Fruit fly (Drosophila melanogaster) whole organism, embryonic: ENCODE results near the gene smash.

ENCODE experiments used
- Antp ChIP-seq: fragments of 200-800 bp; sonication (Bioruptor generic); optimal IDR thresholded peaks from 3 replicates; lab custom pipeline; 2016; ENCODE audit warnings: missing biosample characterization, missing genetic modification characterization
- BEAF-32 ChIP-seq: fragments of 200-800 bp; sonication (Bioruptor generic); optimal IDR thresholded peaks from 3 replicates; lab custom pipeline; 2017; ENCODE audit warnings: missing biosample characterization, missing genetic modification characterization, mild to moderate bottlenecking, moderate library complexity, missing genetic modification reagents
- CG10321 ChIP-seq: fragments of 200-800 bp; sonication (Bioruptor generic); IDR thresholded peaks from 2 replicates; pipeline ENCODE4 v1.3.6; 2022; ENCODE audit warnings: missing biosample characterization, missing genetic modification characterization
- CG10366 ChIP-seq: fragments of 200-800 bp; sonication (Bioruptor generic); IDR thresholded peaks from 2 replicates; pipeline ENCODE4 v1.3.6; 2022; ENCODE audit warnings: missing biosample characterization, missing genetic modification characterization
- CG12659 ChIP-seq: fragments of 200-800 bp; sonication (Bioruptor generic); optimal IDR thresholded peaks from 3 replicates; lab custom pipeline; 2017; ENCODE audit warnings: mild to moderate bottlenecking, missing biosample characterization, missing genetic modification reagents, missing genetic modification characterization
- CG13424 ChIP-seq: fragments of 200-800 bp; sonication (Bioruptor generic); optimal IDR thresholded peaks from 2 replicates; lab custom pipeline; 2019; ENCODE audit warnings: missing biosample characterization, mild to moderate bottlenecking, missing genetic modification characterization, moderate library complexity
- CG14441 ChIP-seq: fragments of 200-800 bp; sonication (Bioruptor generic); IDR thresholded peaks from 2 replicates; pipeline ENCODE4 v1.3.6; 2022; ENCODE audit warnings: missing biosample characterization, missing genetic modification characterization
- CG14710 ChIP-seq: fragments of 200-800 bp; sonication (Bioruptor generic); optimal IDR thresholded peaks from 3 replicates; lab custom pipeline; 2019; ENCODE audit warnings: missing biosample characterization, mild to moderate bottlenecking, missing genetic modification characterization, moderate library complexity
- CG15601 ChIP-seq: fragments of 200-800 bp; sonication (Bioruptor generic); optimal IDR thresholded peaks from 3 replicates; lab custom pipeline; 2019; ENCODE audit warnings: missing biosample characterization, mild to moderate bottlenecking, missing genetic modification characterization, moderate library complexity
- CG4854 ChIP-seq: fragments of 200-800 bp; sonication (Bioruptor generic); optimal IDR thresholded peaks from 2 replicates; lab custom pipeline; 2016; ENCODE audit warnings: missing biosample characterization, missing genetic modification characterization, inconsistent platforms
- CG6791 ChIP-seq: fragments of 200-800 bp; sonication (Bioruptor generic); IDR thresholded peaks from 3 replicates; pipeline ENCODE4 v1.3.6; 2022; ENCODE audit warnings: missing biosample characterization, missing genetic modification characterization; ENCODE audit not compliant: partially characterized antibody
- CG6813 ChIP-seq: fragments of 200-800 bp; sonication (Bioruptor generic); optimal IDR thresholded peaks from 2 replicates; lab custom pipeline; 2017; ENCODE audit warnings: missing biosample characterization, missing genetic modification characterization, mild to moderate bottlenecking, moderate library complexity, missing genetic modification reagents
- CG8765 ChIP-seq: fragments of 200-800 bp; sonication (Bioruptor generic); IDR thresholded peaks from 2 replicates; pipeline ENCODE4 v1.3.6; 2022; ENCODE audit warnings: missing biosample characterization, missing genetic modification characterization
- CHES-1-like ChIP-seq: fragments of 200-800 bp; sonication (Bioruptor generic); optimal IDR thresholded peaks from 2 replicates; lab custom pipeline; 2016; ENCODE audit warnings: missing biosample characterization, missing genetic modification characterization
- E2f1 ChIP-seq: fragments of 200-800 bp; sonication (Bioruptor generic); IDR thresholded peaks from 2 replicates; pipeline ENCODE4 v1.3.6; 2022; ENCODE audit warnings: missing biosample characterization, missing genetic modification characterization
- E2f2 ChIP-seq: fragments of 200-800 bp; sonication (Bioruptor generic); IDR thresholded peaks from 2 replicates; pipeline ENCODE4 v1.3.6; 2022; ENCODE audit warnings: missing biosample characterization, missing genetic modification characterization
- Hey ChIP-seq: fragments of 200-800 bp; sonication (Bioruptor generic); optimal IDR thresholded peaks from 3 replicates; lab custom pipeline; 2018; ENCODE audit warnings: missing biosample characterization, mild to moderate bottlenecking, missing genetic modification characterization
- MESR4 ChIP-seq: fragments of 200-800 bp; sonication (Bioruptor generic); optimal IDR thresholded peaks from 2 replicates; lab custom pipeline; 2018; ENCODE audit warnings: missing biosample characterization, mild to moderate bottlenecking, missing genetic modification characterization, moderate library complexity
- NC2α ChIP-seq: fragments of 200-800 bp; sonication (Bioruptor generic); optimal IDR thresholded peaks from 2 replicates; lab custom pipeline; 2016; ENCODE audit warnings: missing biosample characterization, missing genetic modification characterization
- Oaz ChIP-seq: fragments of 200-800 bp; sonication (Bioruptor generic); IDR thresholded peaks from 2 replicates; pipeline ENCODE4 v1.3.6; 2022; ENCODE audit warnings: missing biosample characterization, missing genetic modification characterization
- PHDP ChIP-seq: fragments of 200-800 bp; sonication (Bioruptor generic); optimal IDR thresholded peaks from 3 replicates; lab custom pipeline; 2018; ENCODE audit warnings: missing biosample characterization, mild to moderate bottlenecking, missing genetic modification characterization, moderate library complexity
- Pdp1 ChIP-seq, 2 experiments: fragments of 200-800 bp; sonication (Bioruptor generic); optimal IDR thresholded peaks; 3 replicates each; lab custom pipeline; 2016; ENCODE audit warnings: missing biosample characterization in 2 of 2, missing genetic modification characterization in 2 of 2, mild to moderate bottlenecking in 1 of 2, moderate library complexity in 1 of 2
- Rfx ChIP-seq: fragments of 200-800 bp; sonication (Bioruptor generic); IDR thresholded peaks from 2 replicates; pipeline ENCODE4 v1.3.6; 2022; ENCODE audit warnings: missing biosample characterization, missing genetic modification characterization
- Scr ChIP-seq: fragments of 200-800 bp; sonication (Bioruptor generic); IDR thresholded peaks from 2 replicates; pipeline ENCODE4 v1.3.6; 2022; ENCODE audit warnings: missing biosample characterization, missing genetic modification characterization; ENCODE audit not compliant: partially characterized antibody
- Spps ChIP-seq: fragments of 200-800 bp; sonication (Bioruptor generic); optimal IDR thresholded peaks from 2 replicates; lab custom pipeline; 2018; ENCODE audit warnings: missing biosample characterization, mild to moderate bottlenecking, missing genetic modification characterization
- Ssrp ChIP-seq: fragments of 200-800 bp; sonication (Bioruptor generic); optimal IDR thresholded peaks from 2 replicates; lab custom pipeline; 2018; ENCODE audit warnings: missing biosample characterization, mild to moderate bottlenecking, missing genetic modification characterization, moderate library complexity
- Xbp1 ChIP-seq: fragments of 200-800 bp; sonication (Bioruptor generic); optimal IDR thresholded peaks from 3 replicates; lab custom pipeline; 2016; ENCODE audit warnings: missing biosample characterization, mild to moderate bottlenecking, missing genetic modification characterization
- ato ChIP-seq: fragments of 200-800 bp; sonication (Bioruptor generic); IDR thresholded peaks from 2 replicates; pipeline ENCODE4 v1.3.6; 2022; ENCODE audit warnings: missing biosample characterization, missing genetic modification characterization; ENCODE audit not compliant: partially characterized antibody
- btn ChIP-seq: fragments of 200-800 bp; sonication (Bioruptor generic); optimal IDR thresholded peaks from 2 replicates; lab custom pipeline; 2016; ENCODE audit warnings: missing biosample characterization, missing genetic modification characterization
- disco-r ChIP-seq: fragments of 200-800 bp; sonication (Bioruptor generic); optimal IDR thresholded peaks from 2 replicates; lab custom pipeline; 2016; ENCODE audit warnings: missing biosample characterization, missing genetic modification characterization
- dmrt99B ChIP-seq: fragments of 200-800 bp; sonication (Bioruptor generic); optimal IDR thresholded peaks from 2 replicates; lab custom pipeline; 2018; ENCODE audit warnings: missing biosample characterization, mild to moderate bottlenecking, missing genetic modification characterization, moderate library complexity
- dpn ChIP-seq, 2 experiments: fragments of 200-800 bp; sonication (Bioruptor generic); optimal IDR thresholded peaks; 3 replicates each; lab custom pipeline; 2016; ENCODE audit warnings: missing biosample characterization in 2 of 2, missing genetic modification characterization in 2 of 2
- fd96Cb ChIP-seq: fragments of 200-800 bp; sonication (Bioruptor generic); optimal IDR thresholded peaks from 2 replicates; lab custom pipeline; 2018; ENCODE audit warnings: missing biosample characterization, mild to moderate bottlenecking, missing genetic modification characterization, moderate library complexity
- gem ChIP-seq: fragments of 200-800 bp; sonication (Bioruptor generic); optimal IDR thresholded peaks from 2 replicates; lab custom pipeline; 2019; ENCODE audit warnings: missing biosample characterization, mild to moderate bottlenecking, missing genetic modification characterization, moderate library complexity
- ham ChIP-seq: fragments of 200-800 bp; sonication (Bioruptor generic); IDR thresholded peaks from 2 replicates; pipeline ENCODE4 v1.3.6; 2022; ENCODE audit warnings: missing biosample characterization, missing genetic modification characterization
- lab ChIP-seq: fragments of 200-800 bp; sonication (Bioruptor generic); optimal IDR thresholded peaks from 3 replicates; lab custom pipeline; 2017; ENCODE audit warnings: missing biosample characterization, missing genetic modification characterization, mild to moderate bottlenecking, moderate library complexity, missing genetic modification reagents
- odd ChIP-seq: fragments of 200-800 bp; sonication (Bioruptor generic); optimal IDR thresholded peaks from 2 replicates; lab custom pipeline; 2017; ENCODE audit warnings: missing biosample characterization, mild to moderate bottlenecking, missing genetic modification characterization
- phol ChIP-seq: fragments of 200-800 bp; sonication (Bioruptor generic); optimal IDR thresholded peaks from 3 replicates; lab custom pipeline; 2018; ENCODE audit warnings: missing biosample characterization, mild to moderate bottlenecking, missing genetic modification characterization, moderate library complexity
- prd ChIP-seq, 3 experiments: fragments of >200 bp in 2 of 3; fragments of 200-800 bp in 1 of 3; sonication (Bioruptor generic) in 1 of 3; optimal IDR thresholded peaks in 2 of 3; IDR thresholded peaks in 1 of 3; 2 replicates in 2 of 3; 3 replicates in 1 of 3; pipeline versions ENCODE4 v1.3.6 to Lab custom; 2017 to 2022; ENCODE audit warnings: missing biosample characterization in 1 of 3, missing genetic modification characterization in 1 of 3
- ranshi ChIP-seq: fragments of 200-800 bp; sonication (Bioruptor generic); IDR thresholded peaks from 2 replicates; pipeline ENCODE4 v1.3.6; 2022; ENCODE audit warnings: missing biosample characterization, missing genetic modification characterization
- row ChIP-seq: fragments of 200-800 bp; sonication (Bioruptor generic); IDR thresholded peaks from 3 replicates; pipeline ENCODE4 v1.3.6; 2022; ENCODE audit warnings: missing biosample characterization, missing genetic modification characterization
- slbo ChIP-seq: fragments of 200-800 bp; sonication (Bioruptor generic); IDR thresholded peaks from 2 replicates; pipeline ENCODE4 v1.3.6; 2022; ENCODE audit warnings: missing biosample characterization, missing genetic modification characterization
- stc ChIP-seq: fragments of 200-800 bp; sonication (Bioruptor generic); IDR thresholded peaks from 2 replicates; pipeline ENCODE4 v1.3.6; 2022; ENCODE audit warnings: missing biosample characterization, missing genetic modification characterization
- tgo ChIP-seq: fragments of 200-800 bp; sonication (Bioruptor generic); IDR thresholded peaks from 3 replicates; pipeline ENCODE4 v1.3.6; 2022; ENCODE audit warnings: missing biosample characterization, missing genetic modification characterization
- unc-4 ChIP-seq: fragments of 200-800 bp; sonication (Bioruptor generic); IDR thresholded peaks from 2 replicates; pipeline ENCODE4 v1.3.6; 2022; ENCODE audit warnings: missing biosample characterization, missing genetic modification characterization; ENCODE audit not compliant: partially characterized antibody
- wor ChIP-seq: fragments of 200-800 bp; sonication (Bioruptor generic); IDR thresholded peaks from 2 replicates; pipeline ENCODE4 v1.3.6; 2022; ENCODE audit warnings: missing biosample characterization, missing genetic modification characterization

smash gene

DNA sequence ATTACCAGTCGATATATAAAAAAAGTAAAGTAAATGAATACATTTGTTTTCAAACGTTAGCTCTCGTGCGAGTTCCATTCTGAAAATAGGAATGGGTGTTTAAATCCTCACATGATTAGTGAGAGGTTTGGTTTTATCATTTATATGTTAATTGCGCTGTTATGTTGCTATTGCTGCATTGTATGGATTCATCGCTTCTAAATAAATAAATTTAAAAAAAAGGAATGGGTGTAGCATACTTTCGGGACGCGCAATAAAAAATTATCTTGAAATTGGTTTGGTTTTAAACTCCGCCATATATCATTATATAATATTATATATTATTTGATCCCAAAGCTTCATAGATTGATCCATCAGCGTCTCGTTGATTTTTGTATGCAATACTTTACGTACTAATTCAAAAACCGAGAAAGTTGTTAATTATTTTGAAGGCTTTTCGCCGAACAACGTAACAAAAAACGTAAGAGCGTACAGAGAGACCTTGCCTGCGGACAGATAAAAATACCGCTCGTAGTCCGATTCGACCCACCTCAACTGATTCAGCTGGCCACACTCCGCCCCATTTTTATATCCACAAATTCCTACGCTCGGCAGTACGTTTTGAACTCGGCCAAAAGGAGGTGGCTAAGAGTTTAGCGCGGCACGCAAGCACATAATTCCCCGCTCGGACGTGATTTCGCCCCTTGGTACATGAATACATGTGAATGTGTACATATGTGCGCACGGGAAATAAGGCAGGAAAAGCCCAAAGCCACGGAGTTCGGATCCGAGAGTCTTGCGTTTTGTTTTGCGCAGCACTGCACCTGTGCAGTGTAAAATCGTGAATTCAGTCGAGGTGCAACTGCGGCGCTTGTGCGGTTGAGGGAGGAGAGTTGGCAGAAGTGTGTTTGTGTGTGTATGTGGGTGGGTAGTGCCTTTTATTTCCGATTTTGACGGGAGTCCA lies at the start of gene smash (continued):
- no peak for TF ChIP-seq dpn (GFP tag; optimal IDR thresholded peaks at IDR 0.05; lab: Kevin White, UChicago)
- TF ChIP-seq wor (GFP tag; lab: Robert Waterston, UW), result no peak
- peak; percentile 20; the same call in 1 of the 2 replicates for TF ChIP-seq unc-4 (GFP tag; lab: Robert Waterston, UW)
- no peak for TF ChIP-seq NC2α (GFP tag; lab: Kevin White, UChicago)
- no peak for TF ChIP-seq CG8765 (GFP tag; lab: Robert Waterston, UW)
- TF ChIP-seq CG10366, result 0 out of 2 replicates have a peak, but pooled peaks have one; percentile 9
- no peak for TF ChIP-seq odd (GFP tag; lab: Kevin White, UChicago)
- TF ChIP-seq BEAF-32 (GFP tag; lab: Kevin White, UChicago), result peak; percentile 28
- no peak; the same call in 1 of the 2 replicates for TF ChIP-seq stc (GFP tag; lab: Robert Waterston, UW)
- TF ChIP-seq MESR4 (GFP tag; lab: Kevin White, UChicago), result peak; percentile 53
- peak; percentile 50; the same call in 1 of the 2 replicates for TF ChIP-seq Scr
- TF ChIP-seq gem (tag; lab: Kevin White, UChicago), result no peak
- no peak for TF ChIP-seq CG10321 (GFP tag; lab: Robert Waterston, UW)
- TF ChIP-seq row (GFP tag; lab: Robert Waterston, UW), result peak; percentile 20; the same call in 1 of the 3 replicates
- peak; percentile 39 for TF ChIP-seq CG14710 (tag; lab: Kevin White, UChicago)
- TF ChIP-seq disco-r (GFP tag; lab: Kevin White, UChicago), result peak; percentile 9
- TF ChIP-seq E2f1 (GFP tag; lab: Robert Waterston, UW), result 0 out of 2 replicates have a peak, but pooled peaks have one; percentile 13
- no peak for TF ChIP-seq fd96Cb (tag; lab: Kevin White, UChicago)
- peak; percentile 34 for TF ChIP-seq btn (GFP tag; lab: Kevin White, UChicago)
- TF ChIP-seq tgo, result peak; percentile 15; the same call in 2 of the 3 replicates
- peak; percentile 23 for TF ChIP-seq PHDP (tag; lab: Kevin White, UChicago)
- TF ChIP-seq dmrt99B (tag; lab: Kevin White, UChicago), result no peak
- TF ChIP-seq Oaz, result no peak
- peak in 1 of 2 experiments; percentile 98 for TF ChIP-seq Pdp1 (GFP tag; optimal IDR thresholded peaks at IDR 0.05; lab: Kevin White, UChicago)
- TF ChIP-seq ham, result no peak
- TF ChIP-seq Ssrp (tag; lab: Kevin White, UChicago), result no peak
- TF ChIP-seq CG4854 (GFP tag; lab: Kevin White, UChicago), result no peak
- TF ChIP-seq lab (GFP tag; lab: Kevin White, UChicago), result no peak
- peak; percentile 27 for TF ChIP-seq Antp (GFP tag; lab: Kevin White, UChicago)
- TF ChIP-seq CG15601 (tag; lab: Kevin White, UChicago), result no peak
- TF ChIP-seq slbo (GFP tag; lab: Robert Waterston, UW), result peak; percentile 40; the same call in 1 of the 2 replicates
- peak; percentile 34; the same call in 1 of the 2 replicates for TF ChIP-seq ato (GFP tag; lab: Robert Waterston, UW)
- TF ChIP-seq prd (optimal IDR thresholded peaks at IDR 0.05; lab: Kevin White, UChicago), result no peak
- peak; percentile 31; the same call in 1 of the 3 replicates for TF ChIP-seq prd (GFP tag; IDR thresholded peaks at IDR 0.05; lab: Robert Waterston, UW)
- peak; percentile 11 for TF ChIP-seq Xbp1 (GFP tag; lab: Kevin White, UChicago)
- TF ChIP-seq CG6791 (GFP tag; lab: Robert Waterston, UW), result peak; percentile 64
- TF ChIP-seq CG6813, result peak; percentile 29
- TF ChIP-seq Hey (tag; lab: Kevin White, UChicago), result no peak
- peak; percentile 62 for TF ChIP-seq CHES-1-like (GFP tag; lab: Kevin White, UChicago)
- peak; percentile 41; the same call in 1 of the 2 replicates for TF ChIP-seq CG14441 (GFP tag; lab: Robert Waterston, UW)
- TF ChIP-seq ranshi (GFP tag; lab: Robert Waterston, UW), result no peak
- no peak for TF ChIP-seq Spps (tag; lab: Kevin White, UChicago)
- TF ChIP-seq CG13424, result peak; percentile 2
- peak; percentile 47 for TF ChIP-seq E2f2 (GFP tag; lab: Robert Waterston, UW)
- peak; percentile 57 for TF ChIP-seq Rfx
- peak; percentile 77 for TF ChIP-seq CG12659 (GFP tag; lab: Kevin White, UChicago)
- peak; percentile 38 for TF ChIP-seq phol (tag; lab: Kevin White, UChicago)
